Worm (Caenorhabditis elegans): ENCODE results near the gene hlh-19.

ce11 chrX:601860-602259 is 44.8 kb upstream of the hlh-19 start, which contains the start of gene F13C5.1:
- no peak for TF ChIP-seq K09A11.1 (tag; optimal IDR thresholded peaks at IDR 0.05; ENCODE audit: insufficient read depth)
- no peak for TF ChIP-seq nhr-11 (tag; optimal IDR thresholded peaks at IDR 0.05)
- TF ChIP-seq gmeb-2 (tag; optimal IDR thresholded peaks at IDR 0.05), result no peak
- TF ChIP-seq rnt-1 (tag; optimal IDR thresholded peaks at IDR 0.05), result no peak
- no peak for TF ChIP-seq dve-1 (tag; optimal IDR thresholded peaks at IDR 0.05)
- no peak for TF ChIP-seq hlh-6 (tag; optimal IDR thresholded peaks at IDR 0.05)
- no peak for TF ChIP-seq sox-4 (tag; optimal IDR thresholded peaks at IDR 0.05)
- no peak for TF ChIP-seq ama-1 (optimal IDR thresholded peaks at IDR 0.05)
